Worm (Caenorhabditis elegans) whole organism, late embryonic: Measurements from ENCODE around the gene ule-5.

Experiments used
- K09A11.1 ChIP-seq: sonication (generic microtip); optimal IDR thresholded peaks from 2 replicates; lab custom pipeline; 2017; ENCODE audit warnings: antibody characterized with exemption, mild to moderate bottlenecking, missing genetic modification characterization, missing compliant biosample characterization; ENCODE audit not compliant: insufficient read depth
- ceh-31 ChIP-seq: sonication (generic microtip); optimal IDR thresholded peaks from 2 replicates; lab custom pipeline; 2016; ENCODE audit warnings: missing genetic modification characterization, missing compliant biosample characterization
- che-1 ChIP-seq: sonication (generic microtip); optimal IDR thresholded peaks from 2 replicates; lab custom pipeline; 2016; ENCODE audit warnings: mild to moderate bottlenecking, missing genetic modification characterization, missing compliant biosample characterization
- elt-2 ChIP-seq: sonication (generic microtip); optimal IDR thresholded peaks from 2 replicates; lab custom pipeline; 2016; ENCODE audit warnings: missing genetic modification reagents, missing genetic modification characterization, missing compliant biosample characterization
- fkh-10 ChIP-seq: fragments of 150-350 bp; optimal IDR thresholded peaks from 2 replicates; lab custom pipeline; 2014; ENCODE audit warnings: missing biosample characterization, missing genetic modification reagents, missing genetic modification characterization
- hlh-30 ChIP-seq: sonication (generic microtip); optimal IDR thresholded peaks from 2 replicates; lab custom pipeline; 2017; ENCODE audit warnings: antibody characterized with exemption, missing genetic modification characterization, missing compliant biosample characterization; ENCODE audit not compliant: insufficient read depth
- hlh-6 ChIP-seq: sonication (generic microtip); optimal IDR thresholded peaks from 2 replicates; lab custom pipeline; 2016; ENCODE audit warnings: missing genotype, missing genetic modification characterization, missing compliant biosample characterization
- sdc-2 ChIP-seq: sonication (generic microtip); optimal IDR thresholded peaks from 2 replicates; lab custom pipeline; 2016; ENCODE audit warnings: missing genotype, missing genetic modification characterization, missing compliant biosample characterization
- tbx-7 ChIP-seq: sonication (generic microtip); optimal IDR thresholded peaks from 2 replicates; lab custom pipeline; 2016; ENCODE audit warnings: missing genotype, missing genetic modification characterization, missing compliant biosample characterization
- unc-55 ChIP-seq: sonication (generic microtip); optimal IDR thresholded peaks from 2 replicates; lab custom pipeline; 2017; ENCODE audit warnings: missing biosample characterization, missing genetic modification reagents, missing genetic modification characterization
- ztf-16 ChIP-seq: sonication (generic microtip); optimal IDR thresholded peaks from 2 replicates; lab custom pipeline; 2017; ENCODE audit warnings: missing genetic modification characterization, missing compliant biosample characterization

DNA sequence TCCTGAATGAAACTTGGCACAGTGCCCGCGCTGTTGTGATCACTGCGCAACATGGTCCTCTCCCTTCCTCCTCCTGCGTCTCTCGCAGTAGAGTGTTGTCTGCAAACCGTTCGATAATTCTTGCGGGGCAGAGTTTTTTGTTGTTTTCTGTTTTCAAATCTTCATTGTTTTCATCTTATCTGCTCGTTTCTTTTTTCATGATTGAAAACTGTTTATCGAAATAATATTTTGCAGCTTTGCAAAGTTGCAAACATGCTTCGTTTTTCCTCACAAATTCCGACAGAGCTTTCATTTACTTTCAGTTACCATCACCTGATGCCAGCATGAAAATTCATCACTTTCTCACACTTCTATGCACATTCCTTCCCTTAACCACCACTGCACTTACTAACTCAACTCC is 25.7 kb upstream of the ule-5 start, which contains the start of gene mes-1:
- no peak for TF ChIP-seq ztf-16 (tag; lab: Kevin White, UChicago)
- no peak for TF ChIP-seq tbx-7 (tag; lab: Kevin White, UChicago)
- no peak for TF ChIP-seq ceh-31 (tag; lab: Kevin White, UChicago)
- no peak for TF ChIP-seq elt-2 (tag; lab: Kevin White, UChicago)
- TF ChIP-seq fkh-10 (GFP tag; lab: Kevin White, UChicago), result no peak
- no peak for TF ChIP-seq hlh-6 (tag; lab: Kevin White, UChicago)
- no peak for TF ChIP-seq che-1
- TF ChIP-seq K09A11.1 (tag; lab: Kevin White, UChicago), result no peak
- no peak for TF ChIP-seq sdc-2 (tag; lab: Kevin White, UChicago)
- no peak for TF ChIP-seq hlh-30 (tag; lab: Kevin White, UChicago)
- TF ChIP-seq unc-55, result no peak
